Fruit fly (Drosophila melanogaster) whole organism, embryonic: ENCODE results near the gene Mvd.
A peak's percentile ranks its signal among the peaks of the same experiment; 100 is the strongest.

ENCODE experiments used
- Aef1 ChIP-seq: fragments of 200-800 bp; sonication (Bioruptor generic); IDR thresholded peaks from 3 replicates; pipeline ENCODE4 v1.3.6; 2022; ENCODE audit warnings: missing biosample characterization, missing genetic modification characterization
- BEAF-32 ChIP-seq: fragments of 200-800 bp; sonication (Bioruptor generic); optimal IDR thresholded peaks from 3 replicates; lab custom pipeline; 2017; ENCODE audit warnings: missing biosample characterization, missing genetic modification characterization, mild to moderate bottlenecking, moderate library complexity, missing genetic modification reagents
- CG11560 ChIP-seq: fragments of 200-800 bp; sonication (Bioruptor generic); IDR thresholded peaks from 3 replicates; pipeline ENCODE4 v1.3.6; 2022; ENCODE audit warnings: missing biosample characterization, missing genetic modification characterization
- CG12104 ChIP-seq: fragments of 200-800 bp; sonication (Bioruptor generic); optimal IDR thresholded peaks from 3 replicates; lab custom pipeline; 2016; ENCODE audit warnings: missing biosample characterization, missing genetic modification characterization
- CG14710 ChIP-seq: fragments of 200-800 bp; sonication (Bioruptor generic); optimal IDR thresholded peaks from 3 replicates; lab custom pipeline; 2019; ENCODE audit warnings: missing biosample characterization, mild to moderate bottlenecking, missing genetic modification characterization, moderate library complexity
- CG15601 ChIP-seq: fragments of 200-800 bp; sonication (Bioruptor generic); optimal IDR thresholded peaks from 3 replicates; lab custom pipeline; 2019; ENCODE audit warnings: missing biosample characterization, mild to moderate bottlenecking, missing genetic modification characterization, moderate library complexity
- CG1647 ChIP-seq: fragments of 200-800 bp; sonication (Bioruptor generic); optimal IDR thresholded peaks from 3 replicates; lab custom pipeline; 2016; ENCODE audit warnings: missing biosample characterization, missing genetic modification characterization
- CG17361 ChIP-seq: fragments of 200-800 bp; sonication (Bioruptor generic); IDR thresholded peaks from 3 replicates; pipeline ENCODE4 v1.3.6; 2022; ENCODE audit warnings: missing biosample characterization, missing genetic modification characterization
- CG17912 ChIP-seq: fragments of 200-800 bp; sonication (Bioruptor generic); optimal IDR thresholded peaks from 2 replicates; lab custom pipeline; 2018; ENCODE audit warnings: missing biosample characterization, mild to moderate bottlenecking, missing genetic modification characterization
- CG2116 ChIP-seq: fragments of 200-800 bp; sonication (Bioruptor generic); optimal IDR thresholded peaks from 3 replicates; lab custom pipeline; 2018; ENCODE audit warnings: missing biosample characterization, mild to moderate bottlenecking, missing genetic modification characterization
- CG2712 ChIP-seq: fragments of 200-800 bp; optimal IDR thresholded peaks from 3 replicates; lab custom pipeline; 2019; ENCODE audit warnings: missing biosample characterization, mild to moderate bottlenecking, missing genetic modification characterization, moderate library complexity
- CG30020 ChIP-seq: fragments of 200-800 bp; optimal IDR thresholded peaks from 2 replicates; lab custom pipeline; 2019; ENCODE audit warnings: missing biosample characterization, mild to moderate bottlenecking, missing genetic modification characterization, moderate library complexity
- CG30431 ChIP-seq: fragments of 200-800 bp; sonication (Bioruptor generic); optimal IDR thresholded peaks from 2 replicates; lab custom pipeline; 2017; ENCODE audit warnings: missing biosample characterization, missing genetic modification characterization
- CG3995 ChIP-seq: fragments of 200-800 bp; sonication (Bioruptor generic); optimal IDR thresholded peaks from 3 replicates; lab custom pipeline; 2016; ENCODE audit warnings: missing biosample characterization, missing genetic modification characterization
- CG4617 ChIP-seq: fragments of 200-800 bp; sonication (Bioruptor generic); optimal IDR thresholded peaks from 3 replicates; lab custom pipeline; 2016; ENCODE audit warnings: missing biosample characterization, missing genetic modification characterization, borderline replicate concordance
- CG4820 ChIP-seq: fragments of 200-800 bp; sonication (Bioruptor generic); optimal IDR thresholded peaks from 3 replicates; lab custom pipeline; 2016; ENCODE audit warnings: missing biosample characterization, missing genetic modification characterization
- CG6854 ChIP-seq: fragments of 200-800 bp; sonication (Bioruptor generic); optimal IDR thresholded peaks from 3 replicates; lab custom pipeline; 2017; ENCODE audit warnings: missing biosample characterization, mild to moderate bottlenecking, missing genetic modification characterization
- CG8478 ChIP-seq: fragments of >200 bp; optimal IDR thresholded peaks from 2 replicates; lab custom pipeline; 2018
- CG9797 ChIP-seq: fragments of 200-800 bp; sonication (Bioruptor generic); optimal IDR thresholded peaks from 3 replicates; lab custom pipeline; 2018; ENCODE audit warnings: missing biosample characterization, mild to moderate bottlenecking, missing genetic modification characterization
- CHES-1-like ChIP-seq: fragments of 200-800 bp; sonication (Bioruptor generic); optimal IDR thresholded peaks from 2 replicates; lab custom pipeline; 2016; ENCODE audit warnings: missing biosample characterization, missing genetic modification characterization
- CkIIα-i1 ChIP-seq: fragments of 200-800 bp; sonication (Bioruptor generic); IDR thresholded peaks from 2 replicates; pipeline ENCODE4 v1.3.6; 2022; ENCODE audit warnings: missing biosample characterization, missing genetic modification characterization
- Dp ChIP-seq: fragments of 200-800 bp; sonication (Bioruptor generic); optimal IDR thresholded peaks from 2 replicates; lab custom pipeline; 2018; ENCODE audit warnings: missing biosample characterization, mild to moderate bottlenecking, missing genetic modification characterization, moderate library complexity
- E2f2 ChIP-seq: fragments of 200-800 bp; sonication (Bioruptor generic); IDR thresholded peaks from 2 replicates; pipeline ENCODE4 v1.3.6; 2022; ENCODE audit warnings: missing biosample characterization, missing genetic modification characterization
- Fer2 ChIP-seq: fragments of 200-800 bp; sonication (Bioruptor generic); optimal IDR thresholded peaks from 2 replicates; lab custom pipeline; 2018; ENCODE audit warnings: missing biosample characterization, mild to moderate bottlenecking, missing genetic modification characterization, moderate library complexity
- Hmx ChIP-seq: fragments of 200-800 bp; sonication (Bioruptor generic); optimal IDR thresholded peaks from 2 replicates; lab custom pipeline; 2016; ENCODE audit warnings: missing biosample characterization, missing genetic modification characterization
- Hsf ChIP-seq: fragments of 200-800 bp; sonication (Bioruptor generic); optimal IDR thresholded peaks from 3 replicates; lab custom pipeline; 2016; ENCODE audit warnings: missing biosample characterization, missing genetic modification characterization
- Max ChIP-seq: fragments of 200-800 bp; sonication (Bioruptor generic); optimal IDR thresholded peaks from 2 replicates; lab custom pipeline; 2016; ENCODE audit warnings: missing biosample characterization, mild to moderate bottlenecking, missing genetic modification characterization
- Sin3A ChIP-seq: fragments of >200 bp; optimal IDR thresholded peaks from 2 replicates; lab custom pipeline; 2018
- Spps ChIP-seq: fragments of 200-800 bp; sonication (Bioruptor generic); optimal IDR thresholded peaks from 2 replicates; lab custom pipeline; 2018; ENCODE audit warnings: missing biosample characterization, mild to moderate bottlenecking, missing genetic modification characterization
- Sry-β ChIP-seq: fragments of 200-800 bp; sonication (Bioruptor generic); optimal IDR thresholded peaks from 2 replicates; lab custom pipeline; 2018; ENCODE audit warnings: missing biosample characterization, mild to moderate bottlenecking, missing genetic modification characterization, moderate library complexity
- Stat92E ChIP-seq, 3 experiments: fragments of >200 bp in 2 of 3; fragments of 200-800 bp in 1 of 3; sonication (Bioruptor generic) in 1 of 3; optimal IDR thresholded peaks; 2 replicates each; lab custom pipeline; 2017 to 2019; ENCODE audit warnings: missing biosample characterization in 3 of 3, missing genetic modification characterization in 3 of 3, mild to moderate bottlenecking in 1 of 3, moderate library complexity in 1 of 3
- amos ChIP-seq: fragments of 200-800 bp; sonication (Bioruptor generic); IDR thresholded peaks from 2 replicates; pipeline ENCODE4 v1.3.6; 2022; ENCODE audit warnings: missing biosample characterization, missing genetic modification characterization; ENCODE audit not compliant: partially characterized antibody
- aop ChIP-seq: fragments of 200-800 bp; sonication (Bioruptor generic); IDR thresholded peaks from 2 replicates; pipeline ENCODE4 v1.3.6; 2022; ENCODE audit warnings: missing biosample characterization, missing genetic modification characterization
- ap ChIP-seq: fragments of 200-800 bp; sonication (Bioruptor generic); IDR thresholded peaks from 2 replicates; pipeline ENCODE4 v1.3.6; 2022; ENCODE audit warnings: missing biosample characterization, missing genetic modification characterization
- ato ChIP-seq: fragments of 200-800 bp; sonication (Bioruptor generic); IDR thresholded peaks from 2 replicates; pipeline ENCODE4 v1.3.6; 2022; ENCODE audit warnings: missing biosample characterization, missing genetic modification characterization; ENCODE audit not compliant: partially characterized antibody
- bsh ChIP-seq, 2 experiments: fragments of 200-800 bp; sonication (Bioruptor generic); optimal IDR thresholded peaks; 2 replicates each; lab custom pipeline; 2017 to 2018; ENCODE audit warnings: mild to moderate bottlenecking in 2 of 2, missing biosample characterization in 2 of 2, missing genetic modification characterization in 2 of 2, moderate library complexity in 1 of 2
- cwo ChIP-seq: fragments of 200-800 bp; sonication (Bioruptor generic); optimal IDR thresholded peaks from 3 replicates; lab custom pipeline; 2017; ENCODE audit warnings: missing biosample characterization, missing genetic modification characterization, mild to moderate bottlenecking, moderate library complexity, missing genetic modification reagents
- nerfin-1 ChIP-seq: fragments of 200-800 bp; sonication (Bioruptor generic); optimal IDR thresholded peaks from 3 replicates; lab custom pipeline; 2019; ENCODE audit warnings: missing biosample characterization, mild to moderate bottlenecking, missing genetic modification characterization, moderate library complexity
- nerfin-2 ChIP-seq: fragments of 200-800 bp; sonication (Bioruptor generic); IDR thresholded peaks from 2 replicates; pipeline ENCODE4 v1.3.6; 2022; ENCODE audit warnings: missing biosample characterization, missing genetic modification characterization; ENCODE audit not compliant: partially characterized antibody
- nmo ChIP-seq: fragments of 200-800 bp; sonication (Bioruptor generic); optimal IDR thresholded peaks from 2 replicates; lab custom pipeline; 2018; ENCODE audit warnings: missing biosample characterization, mild to moderate bottlenecking, missing genetic modification characterization, moderate library complexity
- peb ChIP-seq: fragments of 200-800 bp; sonication (Bioruptor generic); IDR thresholded peaks from 2 replicates; pipeline ENCODE4 v1.3.6; 2022; ENCODE audit warnings: missing biosample characterization, missing genetic modification characterization
- pros ChIP-seq: fragments of 200-800 bp; sonication (Bioruptor generic); optimal IDR thresholded peaks from 3 replicates; lab custom pipeline; 2019; ENCODE audit warnings: missing biosample characterization, mild to moderate bottlenecking, missing genetic modification characterization, moderate library complexity
- ro ChIP-seq: fragments of 200-800 bp; sonication (Bioruptor generic); IDR thresholded peaks from 2 replicates; pipeline ENCODE4 v1.3.6; 2022; ENCODE audit warnings: missing biosample characterization, missing genetic modification characterization
- sd ChIP-seq: fragments of 200-800 bp; sonication (Bioruptor generic); optimal IDR thresholded peaks from 3 replicates; lab custom pipeline; 2018; ENCODE audit warnings: missing biosample characterization, mild to moderate bottlenecking, missing genetic modification characterization, moderate library complexity
- seq ChIP-seq: fragments of 200-800 bp; sonication (Bioruptor generic); IDR thresholded peaks from 2 replicates; pipeline ENCODE4 v1.3.6; 2022; ENCODE audit warnings: missing biosample characterization, missing genetic modification characterization
- so ChIP-seq: fragments of 200-800 bp; sonication (Bioruptor generic); IDR thresholded peaks from 3 replicates; pipeline ENCODE4 v1.3.6; 2022; ENCODE audit warnings: missing biosample characterization, missing genetic modification characterization
- tio ChIP-seq: fragments of 200-800 bp; sonication (Bioruptor generic); optimal IDR thresholded peaks from 2 replicates; lab custom pipeline; 2017; ENCODE audit warnings: missing biosample characterization, missing genetic modification characterization, inconsistent platforms
- unpg ChIP-seq: fragments of 200-800 bp; sonication (Bioruptor generic); optimal IDR thresholded peaks from 3 replicates; lab custom pipeline; 2018; ENCODE audit warnings: missing biosample characterization, mild to moderate bottlenecking, missing genetic modification characterization, moderate library complexity
- zen2 ChIP-seq: fragments of 200-800 bp; sonication (Bioruptor generic); IDR thresholded peaks from 3 replicates; pipeline ENCODE4 v1.3.6; 2022; ENCODE audit warnings: missing biosample characterization, missing genetic modification characterization; ENCODE audit not compliant: partially characterized antibody

The Mvd gene

dm6 chrX:15709984-15710750, 38.8 kb upstream of the Mvd start, which contains the start of the genes CG9281 and CG15601 (continued):
- TF ChIP-seq zen2 (GFP tag; lab: Robert Waterston, UW): no peak
- TF ChIP-seq nerfin-1 (tag; lab: Kevin White, UChicago): no peak
- TF ChIP-seq sd: no peak
- no peak for TF ChIP-seq CHES-1-like (GFP tag; lab: Kevin White, UChicago)
- TF ChIP-seq Sry-β (GFP tag; lab: Kevin White, UChicago): no peak
- no peak for TF ChIP-seq Stat92E (GFP tag; optimal IDR thresholded peaks at IDR 0.05; lab: Kevin White, UChicago)
- no peak for TF ChIP-seq bsh (GFP tag; optimal IDR thresholded peaks at IDR 0.05; lab: Kevin White, UChicago)
- TF ChIP-seq CG30431 (GFP tag; lab: Kevin White, UChicago): no peak
- TF ChIP-seq Hsf (GFP tag; lab: Kevin White, UChicago): no peak
- TF ChIP-seq Spps (tag; lab: Kevin White, UChicago): no peak
- no peak for TF ChIP-seq CG11560 (tag; lab: Robert Waterston, UW)
- TF ChIP-seq CG17912 (GFP tag; lab: Kevin White, UChicago): no peak
- TF ChIP-seq E2f2 (GFP tag; lab: Robert Waterston, UW): no peak
- TF ChIP-seq nmo: peak; percentile 42
- no peak for TF ChIP-seq ato (GFP tag; lab: Robert Waterston, UW)
- TF ChIP-seq nerfin-2: no peak
- TF ChIP-seq tio: no peak
- no peak for TF ChIP-seq so (GFP tag; lab: Robert Waterston, UW)
- TF ChIP-seq, all 482 proteins: peak for 92

- TF ChIP-seq seq (GFP tag; lab: Robert Waterston, UW) (no peak), CG8478 (no peak), CG6854 (GFP tag; lab: Kevin White, UChicago) (no peak), CG2712 (no peak), CG3995 (GFP tag; lab: Kevin White, UChicago) (peak; percentile 85), peb (GFP tag; lab: Robert Waterston, UW) (no peak), CG4617 (peak; percentile 13), ap (no peak), CG9797 (peak; percentile 42), Sin3A (lab: Kevin White, UChicago) (peak; percentile 21), CG2116 (GFP tag; lab: Kevin White, UChicago) (peak; percentile 18), Dp (GFP tag; lab: Kevin White, UChicago) (peak; percentile 3), pros (no peak), Fer2 (tag; lab: Kevin White, UChicago) (no peak), CG1647 (GFP tag; lab: Kevin White, UChicago) (no peak), CG14710 (tag; lab: Kevin White, UChicago) (peak; percentile 72), Hmx (GFP tag; lab: Kevin White, UChicago) (no peak), Aef1 (GFP tag; lab: Robert Waterston, UW) (no peak), CG15601 (tag; lab: Kevin White, UChicago) (peak; percentile 7), CG17361 (GFP tag; lab: Robert Waterston, UW) (peak; percentile 23; the same call in 1 of the 3 replicates), BEAF-32 (peak; percentile 72), CG30020 (tag; lab: Kevin White, UChicago) (peak; percentile 20), CG12104 (GFP tag; lab: Kevin White, UChicago) (no peak), CkIIα-i1 (GFP tag; lab: Robert Waterston, UW) (no peak), cwo (GFP tag; lab: Kevin White, UChicago) (no peak), Max (peak; percentile 4), amos (GFP tag; lab: Robert Waterston, UW) (0 out of 2 replicates have a peak, but pooled peaks have one; percentile 8), unpg (GFP tag; lab: Kevin White, UChicago) (no peak), CG4820 (GFP tag; lab: Kevin White, UChicago) (no peak), ro (GFP tag; lab: Robert Waterston, UW) (no peak), aop (no peak)
Measured at dm6 chrX:15710751-15711179, 38.2 kb upstream of the Mvd start.
